Worm (Caenorhabditis elegans): ENCODE results near the gene ruvb-1.

DNA sequence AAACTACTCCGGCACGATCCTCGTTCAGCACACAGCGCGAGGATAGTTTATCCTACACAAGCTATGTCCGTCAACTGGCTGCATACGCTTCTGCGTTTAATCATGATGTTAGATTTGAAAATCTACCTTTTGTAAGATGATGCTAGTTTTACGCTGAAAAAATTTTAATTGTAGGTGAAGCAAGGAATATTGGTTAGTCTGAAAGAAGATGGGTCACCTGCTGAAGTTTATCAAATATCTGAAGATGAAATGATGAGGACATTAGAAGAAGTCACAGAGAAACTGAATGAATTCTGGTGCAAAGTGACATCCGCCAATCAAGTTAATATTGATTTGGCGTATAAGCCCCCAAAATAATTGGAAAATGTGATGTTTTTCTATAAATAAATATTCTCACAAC is 2.9 kb upstream of the ruvb-1 start:
- TF ChIP-seq F13H6.1 (tag; optimal IDR thresholded peaks at IDR 0.05) (no peak), dmd-4 (tag; optimal IDR thresholded peaks at IDR 0.05; ENCODE audit: borderline replicate concordance) (no peak)
